Worm (Caenorhabditis elegans) whole organism, late embryonic: ENCODE results near the gene C03C10.7.

Source experiments
- F13H6.1 ChIP-seq: sonication (generic microtip); optimal IDR thresholded peaks from 2 replicates; lab custom pipeline; 2016; ENCODE audit warnings: missing genetic modification characterization, missing compliant biosample characterization
- K02D7.2 ChIP-seq: sonication (generic microtip); optimal IDR thresholded peaks from 2 replicates; lab custom pipeline; 2017; ENCODE audit warnings: mild to moderate bottlenecking, missing genetic modification characterization, missing compliant biosample characterization
- K09A11.1 ChIP-seq: sonication (generic microtip); optimal IDR thresholded peaks from 2 replicates; lab custom pipeline; 2017; ENCODE audit warnings: antibody characterized with exemption, mild to moderate bottlenecking, missing genetic modification characterization, missing compliant biosample characterization; ENCODE audit not compliant: insufficient read depth
- Y22D7AL.16 ChIP-seq: sonication (generic microtip); optimal IDR thresholded peaks from 2 replicates; lab custom pipeline; 2016; ENCODE audit warnings: missing genetic modification characterization, missing compliant biosample characterization
- ahr-1 ChIP-seq: sonication (generic microtip); optimal IDR thresholded peaks from 2 replicates; lab custom pipeline; 2016; ENCODE audit warnings: missing genetic modification characterization, missing compliant biosample characterization
- ama-1 ChIP-seq: fragments of 150-350 bp; optimal IDR thresholded peaks from 2 replicates; lab custom pipeline; 2014
- ceh-18 ChIP-seq: sonication (generic microtip); optimal IDR thresholded peaks from 2 replicates; lab custom pipeline; 2016; ENCODE audit warnings: missing genetic modification characterization, missing compliant biosample characterization
- ceh-2 ChIP-seq: sonication (generic microtip); optimal IDR thresholded peaks from 2 replicates; lab custom pipeline; 2016; ENCODE audit warnings: missing genotype, missing genetic modification characterization, missing compliant biosample characterization
- ceh-24 ChIP-seq: sonication (generic microtip); optimal IDR thresholded peaks from 2 replicates; lab custom pipeline; 2016; ENCODE audit warnings: mild to moderate bottlenecking, missing genetic modification characterization, missing compliant biosample characterization
- ceh-30 ChIP-seq: fragments of 150-350 bp; optimal IDR thresholded peaks from 2 replicates; lab custom pipeline; 2014; ENCODE audit warnings: missing biosample characterization, missing genetic modification characterization
- ceh-34 ChIP-seq: sonication (generic microtip); optimal IDR thresholded peaks from 2 replicates; lab custom pipeline; 2016; ENCODE audit warnings: mild to moderate bottlenecking, missing genetic modification characterization, missing compliant biosample characterization
- ceh-9 ChIP-seq: sonication (generic microtip); optimal IDR thresholded peaks from 2 replicates; lab custom pipeline; 2016; ENCODE audit warnings: mild to moderate bottlenecking, missing genetic modification characterization, inconsistent platforms, missing compliant biosample characterization
- dve-1 ChIP-seq: sonication (generic microtip); optimal IDR thresholded peaks from 2 replicates; lab custom pipeline; 2017; ENCODE audit warnings: antibody characterized with exemption, mild to moderate bottlenecking, missing genetic modification characterization, missing compliant biosample characterization
- elt-2 ChIP-seq: sonication (generic microtip); optimal IDR thresholded peaks from 2 replicates; lab custom pipeline; 2016; ENCODE audit warnings: missing genetic modification reagents, missing genetic modification characterization, missing compliant biosample characterization
- elt-4 ChIP-seq: sonication (generic microtip); optimal IDR thresholded peaks from 2 replicates; lab custom pipeline; 2016; ENCODE audit warnings: missing genetic modification characterization, missing compliant biosample characterization
- fkh-10 ChIP-seq: fragments of 150-350 bp; optimal IDR thresholded peaks from 2 replicates; lab custom pipeline; 2014; ENCODE audit warnings: missing biosample characterization, missing genetic modification reagents, missing genetic modification characterization
- hlh-6 ChIP-seq: sonication (generic microtip); optimal IDR thresholded peaks from 2 replicates; lab custom pipeline; 2016; ENCODE audit warnings: missing genotype, missing genetic modification characterization, missing compliant biosample characterization
- lim-6 ChIP-seq: sonication (generic microtip); optimal IDR thresholded peaks from 2 replicates; lab custom pipeline; 2016; ENCODE audit warnings: missing genetic modification characterization, missing compliant biosample characterization
- lin-11 ChIP-seq: fragments of 200-800 bp; sonication (Bioruptor generic); optimal IDR thresholded peaks from 2 replicates; lab custom pipeline; 2018; ENCODE audit warnings: mild to moderate bottlenecking, missing genetic modification characterization, missing compliant biosample characterization
- madf-2 ChIP-seq: sonication (generic microtip); optimal IDR thresholded peaks from 2 replicates; lab custom pipeline; 2017; ENCODE audit warnings: missing genetic modification characterization, missing compliant biosample characterization
- nfya-1 ChIP-seq: sonication (generic microtip); optimal IDR thresholded peaks from 2 replicates; lab custom pipeline; 2017; ENCODE audit warnings: missing genetic modification characterization, mild to moderate bottlenecking, missing compliant biosample characterization, antibody characterized with exemption, moderate library complexity
- nhr-11 ChIP-seq: fragments of 150-350 bp; optimal IDR thresholded peaks from 2 replicates; lab custom pipeline; 2014; ENCODE audit warnings: missing biosample characterization, missing genetic modification characterization
- npax-4 ChIP-seq: sonication (generic microtip); optimal IDR thresholded peaks from 2 replicates; lab custom pipeline; 2016; ENCODE audit warnings: missing genetic modification characterization, missing compliant biosample characterization
- pax-1 ChIP-seq: fragments of 150-350 bp; optimal IDR thresholded peaks from 2 replicates; lab custom pipeline; 2014; ENCODE audit warnings: missing biosample characterization, missing genetic modification characterization
- pqm-1 ChIP-seq: sonication (generic microtip); optimal IDR thresholded peaks from 2 replicates; lab custom pipeline; 2016; ENCODE audit warnings: missing genetic modification characterization, missing compliant biosample characterization
- pros-1 ChIP-seq: fragments of 150-350 bp; optimal IDR thresholded peaks from 2 replicates; lab custom pipeline; 2014; ENCODE audit warnings: missing biosample characterization, missing genetic modification reagents, missing genetic modification characterization
- ref-2 ChIP-seq: sonication (generic microtip); optimal IDR thresholded peaks from 2 replicates; lab custom pipeline; 2016; ENCODE audit warnings: missing genetic modification characterization, missing compliant biosample characterization
- rnt-1 ChIP-seq: sonication (generic microtip); optimal IDR thresholded peaks from 2 replicates; lab custom pipeline; 2016; ENCODE audit warnings: missing genetic modification characterization, missing compliant biosample characterization
- sdc-2 ChIP-seq: sonication (generic microtip); optimal IDR thresholded peaks from 2 replicates; lab custom pipeline; 2016; ENCODE audit warnings: missing genotype, missing genetic modification characterization, missing compliant biosample characterization
- sox-4 ChIP-seq: sonication (generic microtip); optimal IDR thresholded peaks from 2 replicates; lab custom pipeline; 2017; ENCODE audit warnings: mild to moderate bottlenecking, missing genetic modification characterization, inconsistent platforms, missing compliant biosample characterization
- syd-9 ChIP-seq: sonication (generic microtip); optimal IDR thresholded peaks from 2 replicates; lab custom pipeline; 2016; ENCODE audit warnings: mild to moderate bottlenecking, missing genetic modification characterization, moderate library complexity, missing compliant biosample characterization
- ttx-3 ChIP-seq: sonication (generic microtip); optimal IDR thresholded peaks from 2 replicates; lab custom pipeline; 2016; ENCODE audit warnings: missing genetic modification reagents, missing genetic modification characterization, missing compliant biosample characterization
- unc-42 ChIP-seq: sonication (generic microtip); optimal IDR thresholded peaks from 2 replicates; lab custom pipeline; 2016; ENCODE audit warnings: missing genotype, missing genetic modification characterization, missing compliant biosample characterization
- unc-55 ChIP-seq: sonication (generic microtip); optimal IDR thresholded peaks from 2 replicates; lab custom pipeline; 2017; ENCODE audit warnings: missing biosample characterization, missing genetic modification reagents, missing genetic modification characterization
- zip-5 ChIP-seq: sonication (generic microtip); optimal IDR thresholded peaks from 2 replicates; lab custom pipeline; 2016; ENCODE audit warnings: missing genetic modification characterization, missing compliant biosample characterization
- ztf-16 ChIP-seq: sonication (generic microtip); optimal IDR thresholded peaks from 2 replicates; lab custom pipeline; 2017; ENCODE audit warnings: missing genetic modification characterization, missing compliant biosample characterization

Gene C03C10.7

DNA sequence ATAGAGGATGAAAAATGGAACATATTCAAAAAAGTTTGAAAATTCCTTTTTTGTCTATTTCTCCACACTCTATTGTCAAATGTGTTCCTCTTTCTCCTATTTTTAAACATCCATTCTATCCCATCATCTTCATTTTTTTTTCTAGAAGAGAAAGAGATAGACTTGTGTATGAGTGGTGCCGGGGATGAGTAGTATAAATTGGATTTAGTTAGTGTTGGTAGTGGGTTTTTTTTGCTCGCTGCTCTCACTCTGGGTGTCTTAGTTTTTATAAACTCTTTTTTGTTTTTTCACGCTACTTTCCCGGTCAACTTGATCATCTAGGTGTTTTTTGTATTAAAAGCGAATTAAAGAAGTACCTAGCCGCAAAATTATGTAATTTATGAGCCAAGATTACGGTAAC is 11.4 kb downstream of the C03C10.7 start:
- TF ChIP-seq unc-42 (peak; percentile 27), ztf-16 (no peak), zip-5 (tag; lab: Kevin White, UChicago) (no peak), ref-2 (tag; lab: Kevin White, UChicago) (no peak), npax-4 (no peak)

DNA sequence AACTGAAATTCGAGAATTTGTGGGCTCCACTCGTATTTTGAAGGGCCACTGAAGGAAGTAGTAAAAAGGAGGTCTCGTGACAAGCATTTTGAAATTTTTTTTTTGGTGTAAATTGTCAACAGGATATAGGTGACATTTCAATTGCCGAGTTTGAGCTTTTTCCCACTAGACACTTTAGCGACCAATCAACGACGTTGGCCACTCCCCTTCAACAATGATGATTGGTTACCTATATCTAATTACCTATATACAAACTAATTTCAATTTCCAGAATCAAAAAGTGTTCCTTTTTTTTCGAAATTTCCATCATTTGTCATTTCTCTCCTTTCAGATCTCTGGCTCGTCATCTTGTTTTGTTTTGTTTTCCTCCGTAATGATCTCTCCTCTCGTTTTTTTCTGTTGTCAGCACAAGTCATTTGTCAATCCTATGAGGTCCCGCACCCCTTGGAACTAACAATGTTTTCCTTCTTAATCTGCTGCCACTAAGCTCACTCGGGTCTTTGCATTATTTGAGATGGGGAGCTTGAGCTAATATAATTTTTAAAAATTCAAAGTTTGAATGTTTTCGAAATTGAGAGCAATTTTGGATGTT is 12.2 kb downstream of the C03C10.7 start:
- TF ChIP-seq zip-5 (tag; lab: Kevin White, UChicago) (no peak), nhr-11 (no peak), nfya-1 (peak; percentile 57), hlh-6 (tag; lab: Kevin White, UChicago) (no peak)

DNA sequence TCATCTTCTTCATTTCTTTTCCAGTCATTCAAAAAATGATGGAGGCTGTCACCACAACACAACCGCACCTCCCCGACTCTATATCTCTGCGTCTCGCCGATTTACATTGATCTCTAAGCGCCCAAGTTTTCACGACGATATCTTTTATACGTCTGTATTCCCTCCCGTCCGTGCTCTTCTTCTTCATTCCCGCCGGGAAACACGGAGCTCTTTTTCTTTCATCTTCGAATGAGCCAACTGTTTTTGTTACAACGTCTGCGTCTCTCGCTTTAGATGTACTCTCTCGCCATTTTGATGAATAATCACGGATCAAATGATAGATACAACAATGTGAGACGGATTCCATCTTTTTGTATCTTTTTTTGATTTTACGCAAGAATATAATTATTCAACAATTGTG is 17.7 kb downstream of the C03C10.7 start:
- TF ChIP-seq unc-55 (GFP tag; lab: Kevin White, UChicago) (peak; percentile 86), fkh-10 (no peak), ceh-18 (peak; percentile 67)

DNA sequence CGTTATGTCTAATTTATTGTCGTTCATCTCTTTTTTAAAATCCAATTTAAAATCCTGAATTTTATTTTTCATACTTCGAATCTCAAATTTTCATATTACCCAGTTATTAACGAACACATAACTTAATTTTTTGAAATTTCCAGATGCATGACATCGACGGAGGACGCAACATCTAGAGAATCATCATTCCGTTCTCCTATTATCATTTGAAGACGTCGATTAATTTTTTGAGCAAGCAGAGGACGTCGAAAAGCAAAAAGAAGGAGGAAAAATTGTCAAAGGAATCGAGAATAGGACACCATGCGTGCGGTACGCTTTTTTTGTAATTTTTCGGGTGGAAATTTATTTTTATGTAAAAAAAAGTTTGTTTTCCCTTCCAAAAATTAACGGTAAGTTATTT is 19.2 kb downstream of the C03C10.7 start, which contains the start of gene unc-103:
unc-103 (plus strand) TSS at position 301 of the 400 bp plus-strand sequence.
- TF ChIP-seq dve-1 (no peak), pros-1 (tag; lab: Kevin White, UChicago) (no peak), madf-2 (tag; lab: Kevin White, UChicago) (no peak), ceh-2 (tag; lab: Kevin White, UChicago) (no peak), ceh-18 (no peak), syd-9 (tag; lab: Kevin White, UChicago) (no peak), sdc-2 (tag; lab: Kevin White, UChicago) (no peak), ceh-30 (no peak), pqm-1 (no peak), rnt-1 (tag; lab: Kevin White, UChicago) (no peak), K09A11.1 (no peak), ceh-34 (tag; lab: Kevin White, UChicago) (no peak), pax-1 (tag; lab: Kevin White, UChicago) (no peak), lin-11 (tag; lab: Kevin White, UChicago) (no peak)

DNA sequence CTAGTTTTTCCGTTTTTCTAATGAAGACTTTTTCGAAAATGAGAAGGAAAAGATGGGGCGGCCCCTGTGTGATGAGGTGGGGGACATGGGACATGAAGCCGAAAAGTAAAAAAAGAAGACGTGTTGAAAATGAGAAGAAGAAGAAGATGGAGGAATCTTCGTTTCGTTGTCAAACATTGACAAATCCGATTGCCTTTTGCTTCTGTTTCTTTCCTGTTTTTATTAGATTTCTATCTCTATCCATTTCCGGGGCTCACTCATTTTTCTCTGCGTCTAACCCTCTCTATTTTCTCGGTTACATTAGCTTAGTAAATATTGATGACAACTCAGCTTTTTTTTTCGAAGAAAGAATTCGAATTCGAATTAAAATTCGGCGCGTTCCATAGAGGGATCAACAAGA is 23.9 kb downstream of the C03C10.7 start:
- TF ChIP-seq elt-4 (no peak), ama-1 (lab: Kevin White, UChicago) (no peak), elt-2 (tag; lab: Kevin White, UChicago) (no peak), nhr-11 (no peak), unc-42 (peak; percentile 75), K09A11.1 (no peak)

DNA sequence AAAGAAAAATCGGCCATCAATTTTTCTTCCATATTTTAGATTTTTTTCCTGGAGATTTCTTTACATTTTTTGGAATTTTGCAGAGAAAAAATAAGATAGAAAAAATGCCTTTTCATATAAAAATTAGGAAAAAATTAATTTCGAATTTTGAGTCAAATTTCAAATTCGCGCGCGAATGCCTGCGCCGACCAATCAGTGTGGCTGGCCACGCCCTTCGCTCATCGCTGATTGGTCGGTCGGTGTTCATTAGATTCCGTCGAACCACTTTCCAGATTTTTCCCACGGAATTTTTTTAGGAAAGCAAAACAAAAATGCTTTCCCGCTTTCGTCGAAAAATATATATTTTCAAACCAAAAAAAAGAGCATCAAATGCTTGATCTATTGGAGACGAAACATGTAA is 24.5 kb downstream of the C03C10.7 start:
- TF ChIP-seq ceh-24 (tag; lab: Kevin White, UChicago) = no peak
- TF ChIP-seq nfya-1 = peak; percentile 79
- no peak for TF ChIP-seq sox-4
- TF ChIP-seq ahr-1 = no peak
- TF ChIP-seq fkh-10 = no peak
- no peak for TF ChIP-seq K02D7.2 (tag; lab: Kevin White, UChicago)
- no peak for TF ChIP-seq elt-4
- TF ChIP-seq ceh-9 = no peak

DNA sequence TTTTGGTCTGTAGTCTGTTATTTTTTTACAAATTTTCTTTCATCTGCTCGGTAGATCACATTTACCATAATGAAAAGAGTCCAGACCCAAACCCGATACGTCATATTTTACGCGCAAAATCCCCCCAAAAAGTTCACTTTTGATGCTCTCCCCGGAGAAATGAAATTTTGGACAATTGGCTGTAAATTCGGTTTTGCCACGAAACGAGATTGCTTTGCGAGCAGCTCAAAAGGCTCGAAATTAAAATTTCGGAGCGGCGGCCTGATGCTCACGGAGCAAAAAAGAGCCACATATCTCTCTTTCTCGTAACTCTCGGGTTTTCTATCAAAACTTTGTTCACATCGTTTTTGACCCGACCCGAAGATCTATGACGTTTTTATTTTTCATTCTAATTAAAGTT is 27.4 kb downstream of the C03C10.7 start:
- TF ChIP-seq Y22D7AL.16 (tag; lab: Kevin White, UChicago) (no peak), F13H6.1 (no peak), nhr-11 (no peak), nfya-1 (no peak), unc-42 (peak; percentile 72), rnt-1 (tag; lab: Kevin White, UChicago) (no peak), lim-6 (tag; lab: Kevin White, UChicago) (no peak), ttx-3 (tag; lab: Kevin White, UChicago) (no peak)
